Fruit fly (Drosophila melanogaster): ENCODE data around the gene Ets65A.

Ets65A gene

dm6 chr3L:6135174-6135573 lies 37.8 kb downstream of the Ets65A start, which contains the start of gene Lcp65Ag1:
Lcp65Ag1 (minus strand) TSS chr3L:6135274.
- TF ChIP-seq shn (GFP tag; optimal IDR thresholded peaks at IDR 0.05) (no peak), CG12236 (GFP tag; optimal IDR thresholded peaks at IDR 0.05) (no peak), sisA (GFP tag; IDR thresholded peaks at IDR 0.05) (no peak), sqz (GFP tag; optimal IDR thresholded peaks at IDR 0.05) (no peak), Dad (GFP tag; optimal IDR thresholded peaks at IDR 0.05) (no peak), CG3065 (GFP tag; optimal IDR thresholded peaks at IDR 0.05) (no peak), CG17361 (GFP tag; IDR thresholded peaks at IDR 0.05) (no peak), CG7357 (GFP tag; IDR thresholded peaks at IDR 0.05) (no peak), CG7745 (tag; optimal IDR thresholded peaks at IDR 0.05) (no peak), Dp (GFP tag; optimal IDR thresholded peaks at IDR 0.05) (no peak), az2 (GFP tag; optimal IDR thresholded peaks at IDR 0.05) (no peak), CoRest (tag; optimal IDR thresholded peaks at IDR 0.05) (no peak), eyg (GFP tag; optimal IDR thresholded peaks at IDR 0.05) (no peak), en (GFP tag; optimal IDR thresholded peaks at IDR 0.05) (no peak), trem (tag; optimal IDR thresholded peaks at IDR 0.05) (no peak), ems (GFP tag; optimal IDR thresholded peaks at IDR 0.05) (no peak), dmrt99B (tag; optimal IDR thresholded peaks at IDR 0.05) (no peak)

DNA sequence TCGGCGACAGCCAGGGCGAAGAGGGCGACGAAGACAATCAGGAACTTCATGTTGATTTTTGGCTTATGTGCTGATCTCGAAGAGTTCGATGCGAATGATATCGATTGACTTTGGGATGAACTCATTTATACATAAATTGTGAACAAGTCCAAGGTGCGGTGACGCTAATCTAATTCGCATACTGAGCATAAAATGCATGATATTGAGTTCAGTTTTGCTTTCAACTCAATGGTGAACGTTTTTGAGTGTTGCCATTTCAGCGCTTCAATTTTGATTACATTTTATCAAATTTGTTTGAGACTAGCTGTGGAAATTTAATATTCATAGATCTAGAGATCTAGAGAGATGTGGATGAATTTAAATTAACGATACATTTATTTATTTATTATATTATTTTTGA lies 39.3 kb downstream of the Ets65A start, which contains the start of gene Lcp65Af:
Gene Lcp65Af (minus strand): TSS at position 101 of the 400 bp plus-strand sequence.
- TF ChIP-seq h (optimal IDR thresholded peaks at IDR 0.05) (no peak), Xrp1 (GFP tag; IDR thresholded peaks at IDR 0.05) (no peak), CG7372 (GFP tag; IDR thresholded peaks at IDR 0.05) (no peak), fd64A (GFP tag; optimal IDR thresholded peaks at IDR 0.05) (no peak), gsb (GFP tag; IDR thresholded peaks at IDR 0.05) (no peak), gce (GFP tag; IDR thresholded peaks at IDR 0.05) (no peak), CG8944 (GFP tag; optimal IDR thresholded peaks at IDR 0.05) (no peak), Nf-YA (GFP tag; IDR thresholded peaks at IDR 0.05) (no peak), CG10462 (GFP tag; optimal IDR thresholded peaks at IDR 0.05) (no peak), Dbx (GFP tag; IDR thresholded peaks at IDR 0.05) (no peak), Taf1 (GFP tag; IDR thresholded peaks at IDR 0.05) (no peak), Drgx (GFP tag; IDR thresholded peaks at IDR 0.05) (no peak), NK7.1 (GFP tag; optimal IDR thresholded peaks at IDR 0.05) (no peak)

- no peak for TF ChIP-seq Blimp-1 (GFP tag; optimal IDR thresholded peaks at IDR 0.05)
- TF ChIP-seq pnt (GFP tag; optimal IDR thresholded peaks at IDR 0.05) = no peak
- no peak for TF ChIP-seq CG2116 (GFP tag; optimal IDR thresholded peaks at IDR 0.05)
- no peak for TF ChIP-seq Trl (optimal IDR thresholded peaks at IDR 0.05)
- no peak for TF ChIP-seq Trl (GFP tag; optimal IDR thresholded peaks at IDR 0.05)
- no peak for TF ChIP-seq CG18764 (GFP tag; optimal IDR thresholded peaks at IDR 0.05)
- no peak for TF ChIP-seq Hr3 (GFP tag; optimal IDR thresholded peaks at IDR 0.05)
- no peak for TF ChIP-seq Hr78 (GFP tag; optimal IDR thresholded peaks at IDR 0.05)
- TF ChIP-seq CG10147 (GFP tag; optimal IDR thresholded peaks at IDR 0.05) = no peak
- TF ChIP-seq CG15011 (GFP tag; optimal IDR thresholded peaks at IDR 0.05) = no peak
- TF ChIP-seq disco-r (GFP tag; optimal IDR thresholded peaks at IDR 0.05) = no peak
- TF ChIP-seq rib (GFP tag; IDR thresholded peaks at IDR 0.05) = no peak
- no peak for TF ChIP-seq mam (GFP tag; optimal IDR thresholded peaks at IDR 0.05)
- TF ChIP-seq nmo (GFP tag; optimal IDR thresholded peaks at IDR 0.05) = no peak
- TF ChIP-seq insv (GFP tag; optimal IDR thresholded peaks at IDR 0.05) = no peak
- no peak for TF ChIP-seq Atf3 (GFP tag; optimal IDR thresholded peaks at IDR 0.05)
Observed at dm6 chr3L:6138018-6138417, 40.6 kb downstream of the Ets65A start, which contains the start of gene Lcp65Ae. Lcp65Ae (minus strand) TSS chr3L:6138118.
